Fruit fly (Drosophila melanogaster): ENCODE results near the gene vari.

vari gene

dm6 chr2L:20823196-20824105, 26.6 kb upstream of the vari start:
- TF ChIP-seq CG17801 (GFP tag; optimal IDR thresholded peaks at IDR 0.05; ENCODE audit: partially characterized antibody), result peak; percentile 55

- TF ChIP-seq CG17801 (GFP tag; optimal IDR thresholded peaks at IDR 0.05; ENCODE audit: partially characterized antibody), result no peak
Measured at dm6 chr2L:20822489-20823195, 25.8 kb upstream of the vari start, which contains the start of gene CG9331. Gene CG9331 (plus strand): TSS chr2L:20822828.

- TF ChIP-seq CG17801 (GFP tag; optimal IDR thresholded peaks at IDR 0.05; ENCODE audit: partially characterized antibody), result no peak
Measured at dm6 chr2L:20822025-20822371, 25.2 kb upstream of the vari start.

dm6 chr2L:20821249-20822024, 24.6 kb upstream of the vari start:
- peak; percentile 50 for TF ChIP-seq CG17801 (GFP tag; optimal IDR thresholded peaks at IDR 0.05; ENCODE audit: partially characterized antibody)

DNA sequence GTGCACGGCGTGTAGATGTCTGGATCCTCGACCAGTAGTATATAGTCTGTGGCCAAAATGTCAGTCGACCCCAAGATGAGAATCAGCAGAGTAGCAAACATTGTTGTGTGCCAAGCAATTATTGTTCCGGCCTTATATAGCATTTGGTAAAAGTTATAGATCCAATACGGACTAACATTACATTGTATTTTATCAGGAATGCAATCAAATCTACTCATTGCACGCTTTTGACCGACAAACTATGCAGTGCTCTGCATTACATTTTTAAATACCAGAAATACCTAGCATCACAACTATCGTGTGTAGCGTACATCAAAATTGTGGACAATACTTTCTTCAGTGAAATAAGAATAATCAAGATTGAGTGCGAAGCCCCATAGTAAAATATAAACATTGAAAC, 23.9 kb upstream of the vari start, which contains the start of gene CheB38c:
CheB38c (minus strand) TSS at position 101 of the 400 bp plus-strand sequence.
- TF ChIP-seq CG17801 (GFP tag; optimal IDR thresholded peaks at IDR 0.05; ENCODE audit: partially characterized antibody), result no peak

dm6 chr2L:20818432-20818831, 21.6 kb upstream of the vari start, which contains the start of gene CheB38a:
Gene CheB38a (minus strand): TSS chr2L:20818532.
- no peak for TF ChIP-seq CG17801 (GFP tag; optimal IDR thresholded peaks at IDR 0.05; ENCODE audit: partially characterized antibody)

DNA sequence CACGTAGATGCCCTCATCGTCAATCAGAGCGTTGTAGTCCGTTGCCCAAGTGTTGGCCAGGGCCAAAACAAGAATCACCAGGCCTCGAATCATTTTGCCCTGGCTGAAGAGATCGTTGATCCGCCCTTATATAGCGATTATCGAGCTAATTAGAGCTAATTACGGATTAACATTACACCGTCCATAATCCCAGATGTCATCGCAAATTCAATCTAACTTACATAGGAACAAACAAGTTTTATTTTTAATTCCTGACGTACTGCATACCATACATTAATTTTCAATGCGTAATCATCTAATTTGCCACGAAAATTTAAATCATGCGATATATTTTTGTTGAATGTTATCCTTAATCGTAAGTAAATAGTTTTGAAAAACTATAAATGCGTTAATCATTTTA, 20.3 kb upstream of the vari start, which contains the start of gene CheB38b:
CheB38b (minus strand) TSS at position 101 of the 400 bp plus-strand sequence.
- no peak for TF ChIP-seq CG17801 (GFP tag; optimal IDR thresholded peaks at IDR 0.05; ENCODE audit: partially characterized antibody)

- TF ChIP-seq CG17801 (GFP tag; optimal IDR thresholded peaks at IDR 0.05; ENCODE audit: partially characterized antibody), result no peak
Measured at dm6 chr2L:20816140-20816539, 19.3 kb upstream of the vari start, which contains the start of gene CG33322. Gene CG33322 (minus strand): TSS chr2L:20816240.

DNA sequence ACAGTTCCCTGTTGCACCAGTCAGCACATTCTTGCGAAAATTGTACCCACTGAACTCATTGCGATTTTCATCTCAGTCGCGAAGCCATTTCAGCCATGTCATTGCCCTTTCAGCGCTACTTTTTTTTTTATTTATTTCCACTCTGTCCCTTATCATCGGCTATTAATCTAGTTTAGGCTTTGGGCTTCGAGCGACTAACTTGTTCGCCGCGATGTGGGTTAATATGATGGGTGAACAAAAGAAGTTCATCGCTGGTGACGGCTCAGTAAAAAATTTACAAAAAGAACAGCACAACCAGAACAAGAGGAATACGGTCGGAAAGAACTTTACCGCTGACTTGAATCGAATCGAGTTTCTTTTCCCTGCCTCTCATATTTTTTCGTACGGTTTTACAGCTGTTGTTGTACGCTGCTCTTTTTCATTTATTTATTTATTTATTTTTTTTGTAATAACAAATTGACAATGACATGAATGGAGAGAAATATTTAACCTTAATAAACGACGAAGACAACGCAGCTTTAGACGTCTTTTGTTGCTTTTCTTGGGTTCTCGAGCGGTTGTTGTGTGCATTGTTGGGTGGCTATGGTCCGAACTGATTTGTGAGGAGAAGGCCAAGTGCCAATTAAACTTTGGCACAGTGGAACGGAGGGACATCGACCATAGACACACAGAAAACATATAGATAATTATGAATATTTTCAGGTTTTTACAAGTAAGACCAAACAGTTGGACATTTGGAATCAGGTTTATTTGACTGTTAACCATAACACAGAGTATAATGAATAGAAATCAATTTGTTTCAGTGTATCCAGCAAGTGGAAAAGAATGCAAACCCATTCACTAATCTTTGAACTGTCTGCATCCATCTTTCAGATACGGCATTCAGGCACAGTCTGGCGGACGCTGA, 15.7 kb upstream of the vari start:
- TF ChIP-seq CG17801 (GFP tag; optimal IDR thresholded peaks at IDR 0.05; ENCODE audit: partially characterized antibody), result peak; percentile 40

- TF ChIP-seq CG17801 (GFP tag; optimal IDR thresholded peaks at IDR 0.05; ENCODE audit: partially characterized antibody), result no peak
Measured at dm6 chr2L:20811039-20811652, 14.3 kb upstream of the vari start.

- no peak for TF ChIP-seq CG17801 (GFP tag; optimal IDR thresholded peaks at IDR 0.05; ENCODE audit: partially characterized antibody)
Measured at dm6 chr2L:20809229-20809628, 12.4 kb upstream of the vari start.

- no peak for TF ChIP-seq CG17801 (GFP tag; optimal IDR thresholded peaks at IDR 0.05; ENCODE audit: partially characterized antibody)
Measured at dm6 chr2L:20808510-20809195, 11.8 kb upstream of the vari start.
